Fruit fly (Drosophila melanogaster) Kc167 (cell line): Measurements from ENCODE around the gene CG32104.

ENCODE experiments used
- Myc ChIP-seq: fragments of >200 bp; optimal IDR thresholded peaks from 2 replicates; lab custom pipeline; 2017; ENCODE audit warnings: missing external identifiers
- h ChIP-seq: fragments of >200 bp; optimal IDR thresholded peaks from 3 replicates; lab custom pipeline; 2018; ENCODE audit warnings: missing external identifiers
- insv ChIP-seq: fragments of >200 bp; optimal IDR thresholded peaks from 3 replicates; lab custom pipeline; 2018; ENCODE audit warnings: missing external identifiers
- psq ChIP-seq: fragments of >200 bp; optimal IDR thresholded peaks from 2 replicates; lab custom pipeline; 2017; ENCODE audit warnings: missing external identifiers
- ttk ChIP-seq: sonication (Bioruptor generic); optimal IDR thresholded peaks from 2 replicates; lab custom pipeline; 2017; ENCODE audit warnings: missing external identifiers

dm6 chr3L:12444040-12444439 is 44.9 kb upstream of the CG32104 start:
- TF ChIP-seq h (lab: Kevin White, UChicago) (no peak), Myc (lab: Kevin White, UChicago) (no peak), psq (lab: Kevin White, UChicago) (no peak), ttk (no peak), insv (lab: Kevin White, UChicago) (no peak)
